Worm (Caenorhabditis elegans): ENCODE results near the gene Y48A6C.8.

Gene Y48A6C.8

ce11 chrIII:11090870-11091386 is 36.5 kb downstream of the Y48A6C.8 start (continued):
- TF ChIP-seq somi-1 (GFP tag; optimal IDR thresholded peaks at IDR 0.05) = no peak
- no peak for TF ChIP-seq ccch-3 (GFP tag; optimal IDR thresholded peaks at IDR 0.05)
- TF ChIP-seq hlh-12 (tag; optimal IDR thresholded peaks at IDR 0.05) = no peak
- no peak for TF ChIP-seq gei-17 (GFP tag; optimal IDR thresholded peaks at IDR 0.05)
- TF ChIP-seq dox-1 (GFP tag; IDR thresholded peaks at IDR 0.05) = peak; percentile 69
- no peak for TF ChIP-seq unc-62 (GFP tag; optimal IDR thresholded peaks at IDR 0.05)
- peak; percentile 85 for TF ChIP-seq lin-26 (GFP tag; IDR thresholded peaks at IDR 0.05)
- no peak for TF ChIP-seq B0035.1 (tag; optimal IDR thresholded peaks at IDR 0.05)
- no peak for TF ChIP-seq F22D6.2 (tag; optimal IDR thresholded peaks at IDR 0.05)
- peak; percentile 71 for TF ChIP-seq lin-54 (GFP tag; optimal IDR thresholded peaks at IDR 0.05)
- no peak for TF ChIP-seq nhr-179 (tag; optimal IDR thresholded peaks at IDR 0.05)
- TF ChIP-seq mxl-1 (tag; optimal IDR thresholded peaks at IDR 0.05) = no peak
- TF ChIP-seq let-607 (tag; optimal IDR thresholded peaks at IDR 0.05) = peak in 1 of 2 experiments; percentile 47
- no peak for TF ChIP-seq dpl-1 (GFP tag; optimal IDR thresholded peaks at IDR 0.05)
- TF ChIP-seq Y79H2A.3 (GFP tag; conservative IDR thresholded peaks at IDR 0.05) = no peak
- TF ChIP-seq snpc-4 (GFP tag; optimal IDR thresholded peaks at IDR 0.05) = peak; percentile 95
- TF ChIP-seq snpc-4 (tag; optimal IDR thresholded peaks at IDR 0.05) = peak; percentile 93 to 99 (median 96)
- peak; percentile 40 for TF ChIP-seq ZK185.1 (tag; optimal IDR thresholded peaks at IDR 0.05; ENCODE audit: poor library complexity, severe bottlenecking)
- TF ChIP-seq atf-7 (tag; optimal IDR thresholded peaks at IDR 0.05) = peak; percentile 35
- TF ChIP-seq snpc-1.3 (tag; optimal IDR thresholded peaks at IDR 0.05; ENCODE audit: insufficient read depth) = peak; percentile 93
- TF ChIP-seq ceh-27 (GFP tag; optimal IDR thresholded peaks at IDR 0.05) = no peak
- peak; percentile 97 for TF ChIP-seq pbrm-1 (GFP tag; IDR thresholded peaks at IDR 0.05)
- peak; percentile 74 for TF ChIP-seq mcd-1 (GFP tag; IDR thresholded peaks at IDR 0.05)
- peak; percentile 50 for TF ChIP-seq F33H1.4 (GFP tag; IDR thresholded peaks at IDR 0.05)
- TF ChIP-seq hmg-20 (GFP tag; IDR thresholded peaks at IDR 0.05) = 0 out of 2 replicates have a peak, but pooled peaks have one; percentile 63
- no peak for TF ChIP-seq B0019.2 (GFP tag; conservative IDR thresholded peaks at IDR 0.05)
- TF ChIP-seq D2030.7 (GFP tag; IDR thresholded peaks at IDR 0.05) = peak; percentile 95
- TF ChIP-seq tbp1 (GFP tag; optimal IDR thresholded peaks at IDR 0.05) = peak; percentile 78
- peak; percentile 31 for TF ChIP-seq sptf-2 (GFP tag; optimal IDR thresholded peaks at IDR 0.05)
- TF ChIP-seq nhr-27 (tag; optimal IDR thresholded peaks at IDR 0.05) = peak; percentile 64
- peak; percentile 30 for TF ChIP-seq ztf-22 (GFP tag; optimal IDR thresholded peaks at IDR 0.05)
- TF ChIP-seq aptf-3 (GFP tag; IDR thresholded peaks at IDR 0.05) = 0 out of 2 replicates have a peak, but pooled peaks have one; percentile 92
- TF ChIP-seq dpff-1 (tag; optimal IDR thresholded peaks at IDR 0.05) = peak; percentile 74
- TF ChIP-seq egl-44 (GFP tag; IDR thresholded peaks at IDR 0.05) = peak; percentile 66; the same call in 1 of the 2 replicates
- TF ChIP-seq repo-1 (tag; optimal IDR thresholded peaks at IDR 0.05) = peak; percentile 60

ce11 chrIII:11090112-11090648 is 37.2 kb downstream of the Y48A6C.8 start:
- TF ChIP-seq tlf-1 (GFP tag; optimal IDR thresholded peaks at IDR 0.05) (peak; percentile 62), F23B12.7 (tag; optimal IDR thresholded peaks at IDR 0.05; ENCODE audit: insufficient read depth) (peak; percentile 46), ceh-91 (GFP tag; IDR thresholded peaks at IDR 0.05) (no peak), F10E7.11 (tag; optimal IDR thresholded peaks at IDR 0.05) (peak; percentile 29), sptf-2 (GFP tag; optimal IDR thresholded peaks at IDR 0.05) (no peak), lin-35 (GFP tag; optimal IDR thresholded peaks at IDR 0.05) (peak in 1 of 3 experiments; percentile 30), nhr-120 (GFP tag; IDR thresholded peaks at IDR 0.05) (no peak), ekl-4 (GFP tag; IDR thresholded peaks at IDR 0.05) (peak; percentile 71), Y95B8A.8 (GFP tag; IDR thresholded peaks at IDR 0.05) (peak; percentile 69; the same call in 1 of the 2 replicates), nfyb-1 (GFP tag; IDR thresholded peaks at IDR 0.05) (peak; percentile 68), Y56A3A.18 (GFP tag; IDR thresholded peaks at IDR 0.05) (peak; percentile 57; the same call in 1 of the 2 replicates), xnd-1 (tag; optimal IDR thresholded peaks at IDR 0.05) (peak; percentile 28), bed-1 (GFP tag; IDR thresholded peaks at IDR 0.05) (no peak), C06A6.2 (GFP tag; conservative IDR thresholded peaks at IDR 0.05) (peak; percentile 38; the same call in 1 of the 2 replicates), efl-1 (GFP tag; optimal IDR thresholded peaks at IDR 0.05) (peak; percentile 39), nhr-27 (tag; optimal IDR thresholded peaks at IDR 0.05) (no peak)
